Fruit fly (Drosophila melanogaster) whole organism, embryonic: ENCODE data around the gene CG12818.

Source experiments
- Adf1 ChIP-seq: fragments of 200-800 bp; sonication (Bioruptor generic); IDR thresholded peaks from 2 replicates; pipeline ENCODE4 v1.3.6; 2022; ENCODE audit warnings: missing biosample characterization, missing genetic modification characterization
- CG10274 ChIP-seq: fragments of 200-800 bp; sonication (Bioruptor generic); optimal IDR thresholded peaks from 3 replicates; lab custom pipeline; 2017; ENCODE audit warnings: missing biosample characterization, mild to moderate bottlenecking, missing genetic modification characterization
- CG10321 ChIP-seq: fragments of 200-800 bp; sonication (Bioruptor generic); IDR thresholded peaks from 2 replicates; pipeline ENCODE4 v1.3.6; 2022; ENCODE audit warnings: missing biosample characterization, missing genetic modification characterization
- CG10979 ChIP-seq: fragments of 200-800 bp; sonication (Bioruptor generic); optimal IDR thresholded peaks from 2 replicates; lab custom pipeline; 2018; ENCODE audit warnings: missing biosample characterization, mild to moderate bottlenecking, missing genetic modification characterization, moderate library complexity
- CG11456 ChIP-seq: fragments of 200-800 bp; sonication (Bioruptor generic); IDR thresholded peaks from 3 replicates; pipeline ENCODE4 v1.3.6; 2022; ENCODE audit warnings: missing biosample characterization, missing genetic modification characterization
- CG11695 ChIP-seq: fragments of 200-800 bp; sonication (Bioruptor generic); IDR thresholded peaks from 3 replicates; pipeline ENCODE4 v1.3.6; 2022; ENCODE audit warnings: missing biosample characterization, missing genetic modification characterization
- CG12155 ChIP-seq: fragments of 200-800 bp; sonication (Bioruptor generic); optimal IDR thresholded peaks from 3 replicates; lab custom pipeline; 2016; ENCODE audit warnings: missing biosample characterization, missing genetic modification characterization
- CG13424 ChIP-seq: fragments of 200-800 bp; sonication (Bioruptor generic); optimal IDR thresholded peaks from 2 replicates; lab custom pipeline; 2019; ENCODE audit warnings: missing biosample characterization, mild to moderate bottlenecking, missing genetic modification characterization, moderate library complexity
- CG15269 ChIP-seq: fragments of 200-800 bp; sonication (Bioruptor generic); optimal IDR thresholded peaks from 2 replicates; lab custom pipeline; 2018; ENCODE audit warnings: missing biosample characterization, mild to moderate bottlenecking, missing genetic modification characterization, moderate library complexity
- CG18262 ChIP-seq: fragments of 200-800 bp; optimal IDR thresholded peaks from 3 replicates; lab custom pipeline; 2019; ENCODE audit warnings: missing biosample characterization, mild to moderate bottlenecking, missing genetic modification characterization, moderate library complexity
- CG2120 ChIP-seq: fragments of 200-800 bp; sonication (Bioruptor generic); optimal IDR thresholded peaks from 3 replicates; lab custom pipeline; 2016; ENCODE audit warnings: missing biosample characterization, missing genetic modification characterization
- CG2678 ChIP-seq: fragments of 200-800 bp; sonication (Bioruptor generic); optimal IDR thresholded peaks from 3 replicates; lab custom pipeline; 2019; ENCODE audit warnings: missing biosample characterization, mild to moderate bottlenecking, missing genetic modification characterization, moderate library complexity
- CG3065 ChIP-seq: fragments of 200-800 bp; sonication (Bioruptor generic); optimal IDR thresholded peaks from 2 replicates; lab custom pipeline; 2016; ENCODE audit warnings: missing biosample characterization, missing genetic modification characterization
- CG31365 ChIP-seq: fragments of 200-800 bp; sonication (Bioruptor generic); optimal IDR thresholded peaks from 2 replicates; lab custom pipeline; 2018; ENCODE audit warnings: missing biosample characterization, mild to moderate bottlenecking, missing genetic modification characterization
- CG34376 ChIP-seq: fragments of 200-800 bp; sonication (Bioruptor generic); optimal IDR thresholded peaks from 2 replicates; lab custom pipeline; 2018; ENCODE audit warnings: missing biosample characterization, mild to moderate bottlenecking, missing genetic modification characterization
- CG6254 ChIP-seq: fragments of 200-800 bp; sonication (Bioruptor generic); optimal IDR thresholded peaks from 3 replicates; lab custom pipeline; 2017; ENCODE audit warnings: mild to moderate bottlenecking, missing biosample characterization, missing genetic modification reagents, missing genetic modification characterization
- CG9437 ChIP-seq: fragments of 200-800 bp; sonication (Bioruptor generic); optimal IDR thresholded peaks from 2 replicates; lab custom pipeline; 2018; ENCODE audit warnings: missing biosample characterization, mild to moderate bottlenecking, missing genetic modification characterization
- CG9817 ChIP-seq: fragments of 200-800 bp; sonication (Bioruptor generic); optimal IDR thresholded peaks from 2 replicates; lab custom pipeline; 2018; ENCODE audit warnings: missing biosample characterization, mild to moderate bottlenecking, missing genetic modification characterization, moderate library complexity
- CHES-1-like ChIP-seq: fragments of 200-800 bp; sonication (Bioruptor generic); optimal IDR thresholded peaks from 2 replicates; lab custom pipeline; 2016; ENCODE audit warnings: missing biosample characterization, missing genetic modification characterization
- CTCF ChIP-seq: fragments of 200-800 bp; sonication (Bioruptor generic); optimal IDR thresholded peaks from 2 replicates; lab custom pipeline; 2017; ENCODE audit warnings: missing biosample characterization, mild to moderate bottlenecking, missing genetic modification characterization, moderate library complexity
- Ets97D ChIP-seq: fragments of 200-800 bp; sonication (Bioruptor generic); optimal IDR thresholded peaks from 3 replicates; lab custom pipeline; 2016; ENCODE audit warnings: missing biosample characterization, missing genetic modification characterization
- Fer1 ChIP-seq: fragments of 200-800 bp; sonication (Bioruptor generic); optimal IDR thresholded peaks from 2 replicates; lab custom pipeline; 2017; ENCODE audit warnings: missing biosample characterization, mild to moderate bottlenecking, missing genetic modification characterization
- Meics ChIP-seq: fragments of 200-800 bp; sonication (Bioruptor generic); optimal IDR thresholded peaks from 2 replicates; lab custom pipeline; 2017; ENCODE audit warnings: missing biosample characterization, mild to moderate bottlenecking, missing genetic modification characterization
- NC2β ChIP-seq: fragments of 200-800 bp; sonication (Bioruptor generic); optimal IDR thresholded peaks from 2 replicates; lab custom pipeline; 2016; ENCODE audit warnings: missing biosample characterization, missing genetic modification characterization
- Nf-YA ChIP-seq: fragments of 200-800 bp; sonication (Bioruptor generic); IDR thresholded peaks from 2 replicates; pipeline ENCODE4 v1.3.6; 2022; ENCODE audit warnings: missing biosample characterization, missing genetic modification characterization
- Oli ChIP-seq: fragments of 200-800 bp; sonication (Bioruptor generic); optimal IDR thresholded peaks from 2 replicates; lab custom pipeline; 2018; ENCODE audit warnings: missing biosample characterization, mild to moderate bottlenecking, missing genetic modification characterization, moderate library complexity
- Six4 ChIP-seq: fragments of 200-800 bp; sonication (Bioruptor generic); optimal IDR thresholded peaks from 2 replicates; lab custom pipeline; 2016; ENCODE audit warnings: missing biosample characterization, missing genetic modification characterization
- Sry-β ChIP-seq: fragments of 200-800 bp; sonication (Bioruptor generic); optimal IDR thresholded peaks from 2 replicates; lab custom pipeline; 2018; ENCODE audit warnings: missing biosample characterization, mild to moderate bottlenecking, missing genetic modification characterization, moderate library complexity
- TFAM ChIP-seq: fragments of 200-800 bp; sonication (Bioruptor generic); optimal IDR thresholded peaks from 2 replicates; lab custom pipeline; 2017; ENCODE audit warnings: missing biosample characterization, missing genetic modification characterization, inconsistent platforms
- Xbp1 ChIP-seq: fragments of 200-800 bp; sonication (Bioruptor generic); optimal IDR thresholded peaks from 3 replicates; lab custom pipeline; 2016; ENCODE audit warnings: missing biosample characterization, mild to moderate bottlenecking, missing genetic modification characterization
- ab ChIP-seq: fragments of 200-800 bp; sonication (Bioruptor generic); optimal IDR thresholded peaks from 2 replicates; lab custom pipeline; 2016; ENCODE audit warnings: missing biosample characterization, missing genetic modification characterization
- az2 ChIP-seq: fragments of 200-800 bp; sonication (Bioruptor generic); optimal IDR thresholded peaks from 3 replicates; lab custom pipeline; 2016; ENCODE audit warnings: missing biosample characterization, missing genetic modification characterization
- bsh ChIP-seq, 2 experiments: fragments of 200-800 bp; sonication (Bioruptor generic); optimal IDR thresholded peaks; 2 replicates each; lab custom pipeline; 2017 to 2018; ENCODE audit warnings: mild to moderate bottlenecking in 2 of 2, missing biosample characterization in 2 of 2, missing genetic modification characterization in 2 of 2, moderate library complexity in 1 of 2
- cg ChIP-seq: fragments of 200-800 bp; sonication (Bioruptor generic); optimal IDR thresholded peaks from 3 replicates; lab custom pipeline; 2019; ENCODE audit warnings: missing biosample characterization, mild to moderate bottlenecking, missing genetic modification characterization, moderate library complexity
- dati ChIP-seq: fragments of 200-800 bp; sonication (Bioruptor generic); IDR thresholded peaks from 2 replicates; pipeline ENCODE4 v1.3.6; 2022; ENCODE audit warnings: missing biosample characterization, missing genetic modification characterization
- fd3F ChIP-seq: fragments of 200-800 bp; sonication (Bioruptor generic); optimal IDR thresholded peaks from 2 replicates; lab custom pipeline; 2018; ENCODE audit warnings: missing biosample characterization, mild to moderate bottlenecking, missing genetic modification characterization, moderate library complexity
- fru ChIP-seq: fragments of >200 bp; optimal IDR thresholded peaks from 2 replicates; lab custom pipeline; 2017
- ftz-f1 ChIP-seq: fragments of 200-800 bp; sonication (Bioruptor generic); optimal IDR thresholded peaks from 2 replicates; lab custom pipeline; 2016; ENCODE audit warnings: missing biosample characterization, missing genetic modification characterization
- gfzf ChIP-seq: fragments of 200-800 bp; sonication (Bioruptor generic); optimal IDR thresholded peaks from 2 replicates; lab custom pipeline; 2016; ENCODE audit warnings: missing biosample characterization, mild to moderate bottlenecking, missing genetic modification characterization, moderate library complexity
- gsb-n ChIP-seq: fragments of 200-800 bp; sonication (Bioruptor generic); optimal IDR thresholded peaks from 3 replicates; lab custom pipeline; 2018; ENCODE audit warnings: missing biosample characterization, mild to moderate bottlenecking, missing genetic modification characterization
- hkb ChIP-seq, 2 experiments: fragments of 200-800 bp in 1 of 2; fragments of >200 bp in 1 of 2; sonication (Bioruptor generic) in 1 of 2; IDR thresholded peaks in 1 of 2; optimal IDR thresholded peaks in 1 of 2; 2 replicates each; pipeline versions ENCODE4 v1.3.6 to Lab custom; 2017 to 2022; ENCODE audit warnings: missing biosample characterization in 1 of 2, missing genetic modification characterization in 1 of 2
- knrl ChIP-seq: fragments of 200-800 bp; sonication (Bioruptor generic); IDR thresholded peaks from 3 replicates; pipeline ENCODE4 v1.3.6; 2022; ENCODE audit warnings: missing biosample characterization, missing genetic modification characterization; ENCODE audit not compliant: partially characterized antibody
- luna ChIP-seq: fragments of 200-800 bp; sonication (Bioruptor generic); optimal IDR thresholded peaks from 2 replicates; lab custom pipeline; 2016; ENCODE audit warnings: missing biosample characterization, missing genetic modification characterization
- maf-S ChIP-seq: fragments of 200-800 bp; sonication (Bioruptor generic); optimal IDR thresholded peaks from 2 replicates; lab custom pipeline; 2016; ENCODE audit warnings: missing biosample characterization, missing genetic modification characterization
- phol ChIP-seq: fragments of 200-800 bp; sonication (Bioruptor generic); optimal IDR thresholded peaks from 3 replicates; lab custom pipeline; 2018; ENCODE audit warnings: missing biosample characterization, mild to moderate bottlenecking, missing genetic modification characterization, moderate library complexity
- ranshi ChIP-seq: fragments of 200-800 bp; sonication (Bioruptor generic); IDR thresholded peaks from 2 replicates; pipeline ENCODE4 v1.3.6; 2022; ENCODE audit warnings: missing biosample characterization, missing genetic modification characterization
- repo ChIP-seq: fragments of 200-800 bp; sonication (Bioruptor generic); optimal IDR thresholded peaks from 2 replicates; lab custom pipeline; 2016; ENCODE audit warnings: missing biosample characterization, missing genetic modification characterization
- sqz ChIP-seq: fragments of 200-800 bp; sonication (Bioruptor generic); optimal IDR thresholded peaks from 3 replicates; lab custom pipeline; 2018; ENCODE audit warnings: missing biosample characterization, mild to moderate bottlenecking, missing genetic modification characterization
- tin ChIP-seq: fragments of 200-800 bp; sonication (Bioruptor generic); optimal IDR thresholded peaks from 3 replicates; lab custom pipeline; 2016; ENCODE audit warnings: missing biosample characterization, missing genetic modification characterization
- tio ChIP-seq: fragments of 200-800 bp; sonication (Bioruptor generic); optimal IDR thresholded peaks from 2 replicates; lab custom pipeline; 2017; ENCODE audit warnings: missing biosample characterization, missing genetic modification characterization, inconsistent platforms
- zen2 ChIP-seq: fragments of 200-800 bp; sonication (Bioruptor generic); IDR thresholded peaks from 3 replicates; pipeline ENCODE4 v1.3.6; 2022; ENCODE audit warnings: missing biosample characterization, missing genetic modification characterization; ENCODE audit not compliant: partially characterized antibody
- zfh2 ChIP-seq: fragments of 200-800 bp; sonication (Bioruptor generic); optimal IDR thresholded peaks from 2 replicates; lab custom pipeline; 2016; ENCODE audit warnings: missing biosample characterization, missing genetic modification characterization

The CG12818 gene

dm6 chr3R:10377849-10378248 is 46.5 kb downstream of the CG12818 start, which contains the start of gene Rfx:
Gene Rfx (minus strand): TSS chr3R:10378068.
- TF ChIP-seq tin (GFP tag; lab: Kevin White, UChicago) = peak; percentile 1
- no peak for TF ChIP-seq luna (GFP tag; lab: Kevin White, UChicago)
- no peak for TF ChIP-seq Xbp1
- TF ChIP-seq CG2678 (tag; lab: Kevin White, UChicago) = peak; percentile 24
- TF ChIP-seq CG10321 (GFP tag; lab: Robert Waterston, UW) = no peak
- TF ChIP-seq CG12155 (GFP tag; lab: Kevin White, UChicago) = no peak
- peak; percentile 7 for TF ChIP-seq CG6254 (GFP tag; lab: Kevin White, UChicago)
- TF ChIP-seq ranshi = no peak
- TF ChIP-seq gsb-n (tag; lab: Kevin White, UChicago) = peak; percentile 36
- peak; percentile 35 for TF ChIP-seq phol (tag; lab: Kevin White, UChicago)
- no peak for TF ChIP-seq hkb (optimal IDR thresholded peaks at IDR 0.05; lab: Kevin White, UChicago)
- no peak for TF ChIP-seq hkb (GFP tag; IDR thresholded peaks at IDR 0.05; lab: Robert Waterston, UW)
- no peak for TF ChIP-seq knrl (GFP tag; lab: Robert Waterston, UW)
- no peak for TF ChIP-seq CG9437
- TF ChIP-seq fru (lab: Kevin White, UChicago) = no peak
- no peak for TF ChIP-seq CG10274 (GFP tag; lab: Kevin White, UChicago)
- no peak for TF ChIP-seq az2
- TF ChIP-seq ab (GFP tag; lab: Kevin White, UChicago) = no peak
- TF ChIP-seq CG11456 (GFP tag; lab: Robert Waterston, UW) = no peak
- peak; percentile 8 for TF ChIP-seq CTCF (GFP tag; lab: Kevin White, UChicago)
- TF ChIP-seq CG9817 (tag; lab: Kevin White, UChicago) = peak; percentile 8
- no peak for TF ChIP-seq fd3F (GFP tag; lab: Kevin White, UChicago)
- TF ChIP-seq CG34376 (GFP tag; lab: Kevin White, UChicago) = peak; percentile 51
- no peak for TF ChIP-seq CG31365 (tag; lab: Kevin White, UChicago)
- peak; percentile 25 for TF ChIP-seq Sry-β
- no peak for TF ChIP-seq Oli (tag; lab: Kevin White, UChicago)
- TF ChIP-seq maf-S = no peak
- peak; percentile 72 for TF ChIP-seq sqz (GFP tag; lab: Kevin White, UChicago)
- no peak for TF ChIP-seq cg
- TF ChIP-seq Meics = peak; percentile 7
- no peak for TF ChIP-seq Adf1 (GFP tag; lab: Robert Waterston, UW)
- no peak for TF ChIP-seq CG15269
- peak; percentile 23 for TF ChIP-seq NC2β
- TF ChIP-seq CG2120 (GFP tag; lab: Kevin White, UChicago) = peak; percentile 59
- peak; percentile 13 for TF ChIP-seq gfzf
- TF ChIP-seq repo (GFP tag; lab: Kevin White, UChicago) = peak; percentile 14
- no peak for TF ChIP-seq CG11695 (GFP tag; lab: Robert Waterston, UW)
- TF ChIP-seq CG18262 (tag; lab: Kevin White, UChicago) = peak; percentile 30
- TF ChIP-seq CG3065 = no peak
- peak; percentile 15 for TF ChIP-seq CG10979
- TF ChIP-seq CG13424 = peak; percentile 14
- TF ChIP-seq tio (GFP tag; lab: Kevin White, UChicago) = no peak
- no peak for TF ChIP-seq TFAM (GFP tag; lab: Kevin White, UChicago)
- TF ChIP-seq dati (GFP tag; lab: Robert Waterston, UW) = no peak
- TF ChIP-seq CHES-1-like = peak; percentile 24
- TF ChIP-seq Nf-YA (GFP tag; lab: Robert Waterston, UW) = no peak
- TF ChIP-seq ftz-f1 (GFP tag; lab: Kevin White, UChicago) = no peak
- TF ChIP-seq Ets97D (GFP tag; lab: Kevin White, UChicago) = peak; percentile 91
- TF ChIP-seq bsh (GFP tag; optimal IDR thresholded peaks at IDR 0.05; lab: Kevin White, UChicago) = peak in 1 of 2 experiments; percentile 55
- no peak for TF ChIP-seq zen2 (GFP tag; lab: Robert Waterston, UW)
- TF ChIP-seq Fer1 (GFP tag; lab: Kevin White, UChicago) = peak; percentile 63
- TF ChIP-seq zfh2 (GFP tag; lab: Kevin White, UChicago) = peak; percentile 19
- no peak for TF ChIP-seq Six4 (GFP tag; lab: Kevin White, UChicago)
